Worm (Caenorhabditis elegans): Measurements from ENCODE around the gene dars-1.

DNA sequence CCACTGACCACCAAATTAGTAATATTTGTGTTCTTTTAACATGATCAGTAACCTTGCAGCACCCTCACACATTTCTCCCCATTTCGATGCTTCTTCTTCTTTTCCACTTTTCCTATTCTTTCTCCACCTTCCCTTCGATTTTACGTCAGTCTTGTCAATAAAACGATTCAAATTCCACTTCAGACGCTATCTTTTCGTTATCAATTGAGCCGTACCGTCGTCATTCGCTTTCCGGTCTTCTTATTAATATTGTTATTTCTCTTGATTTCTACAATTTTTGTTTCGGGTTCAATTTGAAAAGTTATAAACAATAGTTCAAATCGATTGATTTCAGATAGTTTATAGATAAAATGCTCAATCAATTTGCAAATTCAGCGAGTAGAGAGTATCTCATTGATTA, 3.6 kb downstream of the dars-1 start:
- TF ChIP-seq ama-1 (optimal IDR thresholded peaks at IDR 0.05) = no peak
- no peak for TF ChIP-seq hmg-4 (GFP tag; optimal IDR thresholded peaks at IDR 0.05)
- TF ChIP-seq aly-1 (tag; optimal IDR thresholded peaks at IDR 0.05) = no peak
- no peak for TF ChIP-seq flt-1 (GFP tag; IDR thresholded peaks at IDR 0.05)
- no peak for TF ChIP-seq pes-1 (GFP tag; IDR thresholded peaks at IDR 0.05)
- no peak for TF ChIP-seq tbx-11 (GFP tag; IDR thresholded peaks at IDR 0.05)
- TF ChIP-seq hmbx-1 (tag; optimal IDR thresholded peaks at IDR 0.05) = no peak
- TF ChIP-seq tbx-37 (GFP tag; conservative IDR thresholded peaks at IDR 0.05) = no peak
- TF ChIP-seq ceh-13 (GFP tag; optimal IDR thresholded peaks at IDR 0.05) = no peak
